Worm (Caenorhabditis elegans) whole organism, L4 larva: ENCODE measurements around the gene T14G8.2.
A peak's percentile ranks its signal among the peaks of the same experiment; 100 is the strongest.

Experiments
- F49E8.2 ChIP-seq: sonication (generic microtip); optimal IDR thresholded peaks from 2 replicates; lab custom pipeline; 2016; ENCODE audit warnings: missing compliant biosample characterization, mild to moderate bottlenecking, missing genetic modification characterization, borderline replicate concordance
- T20F7.1 ChIP-seq: fragments of 200-800 bp; sonication (Bioruptor generic); optimal IDR thresholded peaks from 2 replicates; lab custom pipeline; 2018; ENCODE audit warnings: mild to moderate bottlenecking, missing genetic modification characterization, missing compliant biosample characterization
- T26A8.4 ChIP-seq: fragments of 200-800 bp; sonication (Bioruptor generic); IDR thresholded peaks from 2 replicates; pipeline ENCODE4 v1.3.6; 2022; ENCODE audit warnings: missing genetic modification characterization, missing compliant biosample characterization
- Y105C5A.15 ChIP-seq: fragments of 200-800 bp; sonication (Bioruptor generic); IDR thresholded peaks from 2 replicates; pipeline ENCODE4 v1.3.6; 2022; ENCODE audit warnings: missing genetic modification characterization, missing compliant biosample characterization
- Y48G9A.11 ChIP-seq: fragments of 200-800 bp; sonication (Bioruptor generic); IDR thresholded peaks from 2 replicates; pipeline ENCODE4 v1.3.6; 2022; ENCODE audit warnings: missing genetic modification reagents, missing genetic modification characterization, missing compliant biosample characterization
- aly-2 ChIP-seq: sonication (generic microtip); optimal IDR thresholded peaks from 2 replicates; lab custom pipeline; 2018; ENCODE audit warnings: missing biosample characterization, missing genetic modification characterization
- arid-1 ChIP-seq: fragments of 200-800 bp; sonication (Bioruptor generic); conservative IDR thresholded peaks from 2 replicates; pipeline ENCODE4 v1.3.6; 2022; ENCODE audit warnings: missing genetic modification reagents, missing genetic modification characterization, missing compliant biosample characterization
- ceh-32 ChIP-seq: sonication (generic microtip); optimal IDR thresholded peaks from 2 replicates; lab custom pipeline; 2016; ENCODE audit warnings: mild to moderate bottlenecking, missing genetic modification characterization, missing compliant biosample characterization; ENCODE audit not compliant: poor library complexity
- ceh-82 ChIP-seq: sonication (generic microtip); optimal IDR thresholded peaks from 2 replicates; lab custom pipeline; 2017; ENCODE audit warnings: missing biosample characterization, missing genetic modification characterization
- cey-2 ChIP-seq: sonication (generic microtip); optimal IDR thresholded peaks from 3 replicates; lab custom pipeline; 2017; ENCODE audit warnings: missing genetic modification characterization, mild to moderate bottlenecking, missing compliant biosample characterization, antibody characterized with exemption, borderline replicate concordance; ENCODE audit not compliant: insufficient read depth
- daf-16 ChIP-seq, 3 experiments: sonication (generic microtip); optimal IDR thresholded peaks; 2 replicates each; lab custom pipeline; 2016 to 2017; ENCODE audit warnings: missing genetic modification characterization in 3 of 3, missing genetic modification reagents in 3 of 3, mild to moderate bottlenecking in 2 of 3, missing compliant biosample characterization in 2 of 3, missing biosample characterization in 1 of 3, moderate library complexity in 1 of 3
- daf-8 ChIP-seq: fragments of 200-800 bp; sonication (Bioruptor generic); IDR thresholded peaks from 2 replicates; pipeline ENCODE4 v1.3.6; 2022; ENCODE audit warnings: missing genetic modification characterization, missing compliant biosample characterization
- dmd-6 ChIP-seq: fragments of 200-800 bp; sonication (Bioruptor generic); IDR thresholded peaks from 2 replicates; pipeline ENCODE4 v1.3.6; 2022; ENCODE audit warnings: missing genetic modification reagents, missing genetic modification characterization, missing compliant biosample characterization
- dmd-8 ChIP-seq: fragments of 200-800 bp; sonication (Bioruptor generic); IDR thresholded peaks from 2 replicates; pipeline ENCODE4 v1.3.6; 2022; ENCODE audit warnings: missing genetic modification characterization, missing compliant biosample characterization
- dpl-1 ChIP-seq: fragments of 150-350 bp; optimal IDR thresholded peaks from 2 replicates; lab custom pipeline; 2014; ENCODE audit warnings: missing biosample characterization, missing genetic modification reagents, missing genetic modification characterization
- duxl-1 ChIP-seq: sonication (generic microtip); optimal IDR thresholded peaks from 2 replicates; lab custom pipeline; 2016; ENCODE audit warnings: mild to moderate bottlenecking, missing genetic modification characterization, moderate library complexity, missing compliant biosample characterization; ENCODE audit not compliant: poor library complexity
- egl-43 ChIP-seq: fragments of 200-800 bp; sonication (Bioruptor generic); IDR thresholded peaks from 2 replicates; pipeline ENCODE4 v1.3.6; 2022; ENCODE audit warnings: missing genetic modification reagents, missing genetic modification characterization, missing compliant biosample characterization
- hif-1 ChIP-seq, 2 experiments: sonication (generic microtip); optimal IDR thresholded peaks; 2 replicates each; lab custom pipeline; 2016 to 2017; ENCODE audit warnings: missing compliant biosample characterization in 2 of 2, missing genetic modification characterization in 2 of 2, missing genetic modification reagents in 2 of 2, missing genotype in 2 of 2, mild to moderate bottlenecking in 1 of 2
- hlh-11 ChIP-seq: fragments of 200-800 bp; sonication (Bioruptor generic); optimal IDR thresholded peaks from 2 replicates; lab custom pipeline; 2018; ENCODE audit warnings: mild to moderate bottlenecking, missing genetic modification characterization, missing compliant biosample characterization
- hlh-30 ChIP-seq: sonication (generic microtip); optimal IDR thresholded peaks from 2 replicates; lab custom pipeline; 2017; ENCODE audit warnings: antibody characterized with exemption, mild to moderate bottlenecking, missing genetic modification characterization, missing compliant biosample characterization; ENCODE audit not compliant: insufficient read depth
- jun-1 ChIP-seq: fragments of 150-350 bp; optimal IDR thresholded peaks from 2 replicates; lab custom pipeline; 2014; ENCODE audit warnings: missing biosample characterization, missing genetic modification reagents, missing genetic modification characterization
- lim-7 ChIP-seq: fragments of 200-800 bp; sonication (Bioruptor generic); IDR thresholded peaks from 2 replicates; pipeline ENCODE4 v1.3.6; 2022; ENCODE audit warnings: missing genetic modification characterization, missing compliant biosample characterization
- lin-15B ChIP-seq: fragments of 150-350 bp; sonication (generic microtip); optimal IDR thresholded peaks from 3 replicates; lab custom pipeline; 2014; ENCODE audit warnings: missing biosample characterization, missing genetic modification characterization
- lin-38 ChIP-seq: fragments of 200-800 bp; sonication (Bioruptor generic); IDR thresholded peaks from 2 replicates; pipeline ENCODE4 v1.3.6; 2022; ENCODE audit warnings: missing genetic modification reagents, missing genetic modification characterization, missing compliant biosample characterization
- lir-3 ChIP-seq: sonication (generic microtip); optimal IDR thresholded peaks from 2 replicates; lab custom pipeline; 2016; ENCODE audit warnings: mild to moderate bottlenecking, missing genetic modification characterization, missing compliant biosample characterization
- lsy-2 ChIP-seq, 2 experiments: fragments of 150-350 bp in 1 of 2; sonication (generic microtip) in 1 of 2; optimal IDR thresholded peaks; 2 replicates each; lab custom pipeline; 2014 to 2017; ENCODE audit warnings: missing biosample characterization in 2 of 2, missing genetic modification characterization in 2 of 2
- madf-5 ChIP-seq, 2 experiments: fragments of 200-800 bp; sonication (Bioruptor generic); IDR thresholded peaks; 2 replicates each; pipeline ENCODE4 v1.3.6; 2022; ENCODE audit warnings: missing compliant biosample characterization in 2 of 2, missing genetic modification characterization in 2 of 2
- madf-9 ChIP-seq: fragments of 200-800 bp; sonication (Bioruptor generic); conservative IDR thresholded peaks from 2 replicates; pipeline ENCODE4 v1.3.6; 2022; ENCODE audit warnings: missing genetic modification reagents, missing genetic modification characterization, missing compliant biosample characterization
- mdl-1 ChIP-seq, 2 experiments: fragments of 150-350 bp in 1 of 2; sonication (generic microtip) in 1 of 2; optimal IDR thresholded peaks; 2 replicates each; lab custom pipeline; 2014 to 2017; ENCODE audit warnings: missing biosample characterization in 2 of 2, missing genetic modification characterization in 2 of 2
- mxl-3 ChIP-seq: fragments of 200-800 bp; sonication (Bioruptor generic); optimal IDR thresholded peaks from 2 replicates; lab custom pipeline; 2018; ENCODE audit warnings: mild to moderate bottlenecking, missing genetic modification characterization, missing compliant biosample characterization
- nhr-11 ChIP-seq: fragments of 150-350 bp; optimal IDR thresholded peaks from 2 replicates; lab custom pipeline; 2014; ENCODE audit warnings: missing biosample characterization, missing genetic modification characterization
- nhr-237 ChIP-seq: sonication (generic microtip); optimal IDR thresholded peaks from 2 replicates; lab custom pipeline; 2017; ENCODE audit warnings: missing biosample characterization, missing genetic modification characterization
- nhr-28 ChIP-seq: fragments of 150-350 bp; optimal IDR thresholded peaks from 2 replicates; lab custom pipeline; 2014; ENCODE audit warnings: missing biosample characterization, missing genetic modification characterization
- nhr-41 ChIP-seq: fragments of 200-800 bp; sonication (Bioruptor generic); IDR thresholded peaks from 2 replicates; pipeline ENCODE4 v1.3.6; 2022; ENCODE audit warnings: missing genetic modification reagents, missing genetic modification characterization, missing compliant biosample characterization
- nhr-48 ChIP-seq: sonication (generic microtip); optimal IDR thresholded peaks from 2 replicates; lab custom pipeline; 2016; ENCODE audit warnings: mild to moderate bottlenecking, missing genetic modification characterization, missing compliant biosample characterization
- nhr-6 ChIP-seq: fragments of 150-350 bp; optimal IDR thresholded peaks from 2 replicates; lab custom pipeline; 2014; ENCODE audit warnings: missing biosample characterization, missing genetic modification characterization
- nhr-76 ChIP-seq: fragments of 150-350 bp; optimal IDR thresholded peaks from 2 replicates; lab custom pipeline; 2014; ENCODE audit warnings: missing biosample characterization, missing genetic modification characterization
- nhr-77 ChIP-seq: fragments of 150-350 bp; optimal IDR thresholded peaks from 2 replicates; lab custom pipeline; 2014; ENCODE audit warnings: missing biosample characterization, missing genetic modification characterization
- pqm-1 ChIP-seq: sonication (generic microtip); optimal IDR thresholded peaks from 2 replicates; lab custom pipeline; 2017; ENCODE audit warnings: missing biosample characterization, missing genetic modification characterization
- snpc-1.2 ChIP-seq: fragments of 200-800 bp; sonication (Bioruptor generic); IDR thresholded peaks from 2 replicates; pipeline ENCODE4 v1.3.6; 2022; ENCODE audit warnings: missing genetic modification reagents, missing genetic modification characterization, missing compliant biosample characterization
- tag-97 ChIP-seq: fragments of 200-800 bp; sonication (Bioruptor generic); IDR thresholded peaks from 2 replicates; pipeline ENCODE4 v1.3.6; 2022; ENCODE audit warnings: missing genetic modification characterization, missing compliant biosample characterization
- tra-1 ChIP-seq: fragments of 200-800 bp; sonication (Bioruptor generic); IDR thresholded peaks from 2 replicates; pipeline ENCODE4 v1.3.6; 2022; ENCODE audit warnings: missing genetic modification reagents, missing genetic modification characterization, missing compliant biosample characterization
- unc-39 ChIP-seq: sonication (generic microtip); optimal IDR thresholded peaks from 2 replicates; lab custom pipeline; 2017; ENCODE audit warnings: missing biosample characterization, missing genetic modification characterization
- unc-62 ChIP-seq, 3 experiments: fragments of 150-350 bp in 1 of 3; sonication (generic microtip); optimal IDR thresholded peaks in 2 of 3; peaks in 1 of 3; 1 replicate in 1 of 3; 2 replicates in 2 of 3; lab custom pipeline; 2014 to 2017; ENCODE audit warnings: missing biosample characterization in 3 of 3, missing genetic modification characterization in 3 of 3, missing genetic modification reagents in 3 of 3, missing genotype in 1 of 3
- zfp-3 ChIP-seq: fragments of 200-800 bp; sonication (Bioruptor generic); conservative IDR thresholded peaks from 2 replicates; pipeline ENCODE4 v1.3.6; 2022; ENCODE audit warnings: missing genetic modification reagents, missing genetic modification characterization, missing compliant biosample characterization
- zip-11 ChIP-seq: fragments of 200-800 bp; sonication (Bioruptor generic); IDR thresholded peaks from 2 replicates; pipeline ENCODE4 v1.3.6; 2022; ENCODE audit warnings: missing genetic modification characterization, missing compliant biosample characterization
- zip-2 ChIP-seq: fragments of 150-350 bp; optimal IDR thresholded peaks from 2 replicates; lab custom pipeline; 2014; ENCODE audit warnings: missing biosample characterization, missing genetic modification characterization
- ztf-11 ChIP-seq: fragments of 150-350 bp; optimal IDR thresholded peaks from 2 replicates; lab custom pipeline; 2014; ENCODE audit warnings: missing biosample characterization, missing genetic modification characterization

Gene T14G8.2

DNA sequence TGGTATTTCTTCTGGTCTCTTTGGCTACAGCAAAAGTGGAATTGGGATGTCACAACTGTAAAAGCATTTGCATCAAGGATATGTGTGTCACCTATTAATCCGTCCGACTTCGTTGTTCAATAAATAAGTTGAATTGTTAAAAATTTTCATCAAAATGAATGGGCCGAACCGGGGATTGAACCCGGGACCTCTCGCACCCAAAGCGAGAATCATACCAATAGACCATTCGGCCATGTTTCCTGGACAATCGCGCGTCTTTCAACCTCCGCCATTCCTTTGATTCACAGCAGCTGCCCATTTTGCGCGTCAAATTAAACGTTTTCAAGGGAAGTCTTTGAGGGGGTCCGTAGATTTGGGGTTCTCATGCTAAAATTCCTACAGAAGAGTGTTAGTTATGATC lies 3.1 kb upstream of the T14G8.2 start (continued):
- no peak for TF ChIP-seq dmd-6 (GFP tag; lab: Robert Waterston, UW)
- peak; percentile 70 for TF ChIP-seq dmd-8
- TF ChIP-seq nhr-237 (tag; lab: Kevin White, UChicago) = no peak
- peak; percentile 26; the same call in 1 of the 2 replicates for TF ChIP-seq T26A8.4
- TF ChIP-seq tra-1 (GFP tag; lab: Robert Waterston, UW) = 0 out of 2 replicates have a peak, but pooled peaks have one; percentile 31
- no peak for TF ChIP-seq unc-39 (tag; lab: Kevin White, UChicago)
- no peak for TF ChIP-seq lsy-2 (tag; optimal IDR thresholded peaks at IDR 0.05; lab: Kevin White, UChicago)
- TF ChIP-seq nhr-77 = no peak
- TF ChIP-seq arid-1 (GFP tag; lab: Robert Waterston, UW) = peak; percentile 27; the same call in 1 of the 2 replicates
- peak; percentile 78 for TF ChIP-seq snpc-1.2 (GFP tag; lab: Robert Waterston, UW)
- TF ChIP-seq ceh-32 (tag; lab: Kevin White, UChicago) = no peak
- TF ChIP-seq nhr-41 (GFP tag; lab: Robert Waterston, UW) = 0 out of 2 replicates have a peak, but pooled peaks have one; percentile 18
- TF ChIP-seq mdl-1 (tag; optimal IDR thresholded peaks at IDR 0.05; lab: Kevin White, UChicago) = no peak
- TF ChIP-seq Y48G9A.11 (GFP tag; lab: Robert Waterston, UW) = 0 out of 2 replicates have a peak, but pooled peaks have one; percentile 15
- no peak for TF ChIP-seq madf-9 (GFP tag; lab: Robert Waterston, UW)
- no peak for TF ChIP-seq daf-16 (GFP tag; optimal IDR thresholded peaks at IDR 0.05; lab: Kevin White, UChicago)
- no peak for TF ChIP-seq daf-16 (tag; optimal IDR thresholded peaks at IDR 0.05; lab: Kevin White, UChicago)
- TF ChIP-seq unc-62 (GFP tag; optimal IDR thresholded peaks at IDR 0.05 in 1 of 2; lab: Kevin White, UChicago) = no peak
- no peak for TF ChIP-seq unc-62 (tag; optimal IDR thresholded peaks at IDR 0.05; lab: Kevin White, UChicago)
- TF ChIP-seq hlh-11 (tag; lab: Kevin White, UChicago) = no peak
- peak; percentile 78 for TF ChIP-seq lim-7 (GFP tag; lab: Robert Waterston, UW)
- no peak for TF ChIP-seq nhr-11 (tag; lab: Kevin White, UChicago)
- no peak for TF ChIP-seq dpl-1
- TF ChIP-seq lin-38 (GFP tag; lab: Robert Waterston, UW) = peak; percentile 56
- no peak for TF ChIP-seq nhr-28 (tag; lab: Kevin White, UChicago)
- TF ChIP-seq lir-3 (tag; lab: Kevin White, UChicago) = peak; percentile 17
- TF ChIP-seq cey-2 (tag; lab: Kevin White, UChicago) = no peak
- no peak for TF ChIP-seq Y105C5A.15 (GFP tag; lab: Robert Waterston, UW)
- TF ChIP-seq egl-43 (GFP tag; lab: Robert Waterston, UW) = peak; percentile 76
- no peak for TF ChIP-seq nhr-76 (tag; lab: Kevin White, UChicago)
- TF ChIP-seq F49E8.2 (tag; lab: Kevin White, UChicago) = no peak
- TF ChIP-seq, all 104 proteins: peak for 17

DNA sequence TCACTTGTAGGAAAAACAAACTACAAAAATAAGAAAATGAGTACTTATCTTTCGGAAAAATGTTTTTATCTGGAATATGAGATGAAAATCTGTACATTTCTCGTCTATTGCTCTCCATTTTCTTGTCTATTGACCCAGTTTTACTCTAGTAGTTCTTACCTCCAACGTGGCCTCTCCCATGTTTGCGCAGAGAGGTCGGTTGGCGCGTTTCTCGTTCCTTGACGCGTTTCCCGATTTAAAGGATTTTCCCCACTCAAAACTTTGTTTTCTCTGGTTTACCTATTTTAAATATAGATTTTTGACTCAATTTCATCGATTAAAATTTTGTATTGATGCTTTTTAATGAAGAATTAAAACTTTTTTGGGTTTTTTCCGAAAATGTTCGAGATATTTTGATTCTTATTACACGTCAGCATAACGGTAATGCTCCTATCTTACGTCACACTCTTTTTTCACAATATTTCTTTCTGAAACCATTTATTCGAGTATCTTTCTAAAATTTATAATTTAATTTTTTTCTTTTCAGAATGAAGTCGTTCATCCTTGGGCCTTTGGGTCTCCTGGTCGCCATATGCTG lies 3.0 kb downstream of the T14G8.2 start, which contains the start of gene T14G8.3:
T14G8.3 (plus strand) TSS at position 527 of the 577 bp plus-strand sequence.
- no peak for TF ChIP-seq daf-8
- TF ChIP-seq jun-1 (tag; lab: Kevin White, UChicago) = no peak
- TF ChIP-seq egl-43 (GFP tag; lab: Robert Waterston, UW) = no peak
- TF ChIP-seq pqm-1 (tag; lab: Kevin White, UChicago) = peak; percentile 7
- TF ChIP-seq dpl-1 = peak; percentile 49
- no peak for TF ChIP-seq tra-1 (GFP tag; lab: Robert Waterston, UW)
- peak; percentile 19 for TF ChIP-seq mxl-3 (GFP tag; lab: Kevin White, UChicago)
- peak; percentile 39 for TF ChIP-seq hlh-30 (tag; lab: Kevin White, UChicago)
- TF ChIP-seq zfp-3 (GFP tag; lab: Robert Waterston, UW) = no peak
- TF ChIP-seq aly-2 (tag; lab: Kevin White, UChicago) = no peak
- no peak for TF ChIP-seq madf-5 (GFP tag; IDR thresholded peaks at IDR 0.05; lab: Robert Waterston, UW)
- TF ChIP-seq ceh-82 (tag; lab: Kevin White, UChicago) = no peak
- TF ChIP-seq nhr-6 = peak; percentile 57
- peak in 1 of 2 experiments; percentile 41 for TF ChIP-seq mdl-1 (tag; optimal IDR thresholded peaks at IDR 0.05; lab: Kevin White, UChicago)
- TF ChIP-seq zip-11 = no peak
- TF ChIP-seq T20F7.1 = peak; percentile 45
- no peak for TF ChIP-seq zip-2 (tag; lab: Kevin White, UChicago)
- TF ChIP-seq tag-97 = no peak
- TF ChIP-seq lin-15B = no peak
- TF ChIP-seq hif-1 (tag; optimal IDR thresholded peaks at IDR 0.05; lab: Kevin White, UChicago) = no peak
- TF ChIP-seq ztf-11 (tag; lab: Kevin White, UChicago) = no peak
- no peak for TF ChIP-seq duxl-1
- TF ChIP-seq nhr-48 = no peak
